Worm (Caenorhabditis elegans) whole organism, L4 larva: ENCODE data around the gene C10A4.13.

Source experiments
- Y5F2A.4 ChIP-seq: fragments of 200-800 bp; sonication (Bioruptor generic); optimal IDR thresholded peaks from 2 replicates; lab custom pipeline; 2018; ENCODE audit warnings: mild to moderate bottlenecking, missing genetic modification characterization, missing compliant biosample characterization
- aly-2 ChIP-seq: sonication (generic microtip); optimal IDR thresholded peaks from 2 replicates; lab custom pipeline; 2018; ENCODE audit warnings: missing biosample characterization, missing genetic modification characterization
- ama-1 ChIP-seq: fragments of 150-350 bp; optimal IDR thresholded peaks from 2 replicates; lab custom pipeline; 2014; ENCODE audit warnings: inconsistent platforms, mixed read lengths
- ceh-28 ChIP-seq: fragments of 150-350 bp; optimal IDR thresholded peaks from 2 replicates; lab custom pipeline; 2014; ENCODE audit warnings: missing biosample characterization, missing genetic modification reagents, missing genetic modification characterization
- ces-1 ChIP-seq: fragments of 150-350 bp; sonication (generic microtip); optimal IDR thresholded peaks from 4 replicates; lab custom pipeline; 2014; ENCODE audit warnings: missing biosample characterization, missing genetic modification reagents, missing genetic modification characterization
- lin-29 ChIP-seq: fragments of 200-800 bp; sonication (Bioruptor generic); IDR thresholded peaks from 2 replicates; pipeline ENCODE4 v1.3.6; 2022; ENCODE audit warnings: missing genetic modification reagents, missing genetic modification characterization, missing compliant biosample characterization
- mes-2 ChIP-seq: sonication (generic microtip); optimal IDR thresholded peaks from 2 replicates; lab custom pipeline; 2016; ENCODE audit warnings: missing genotype, mild to moderate bottlenecking, missing genetic modification characterization, missing compliant biosample characterization; ENCODE audit not compliant: poor library complexity, severe bottlenecking
- nhr-11 ChIP-seq: fragments of 150-350 bp; optimal IDR thresholded peaks from 2 replicates; lab custom pipeline; 2014; ENCODE audit warnings: missing biosample characterization, missing genetic modification characterization
- nhr-76 ChIP-seq: fragments of 150-350 bp; optimal IDR thresholded peaks from 2 replicates; lab custom pipeline; 2014; ENCODE audit warnings: missing biosample characterization, missing genetic modification characterization
- nhr-77 ChIP-seq: fragments of 150-350 bp; optimal IDR thresholded peaks from 2 replicates; lab custom pipeline; 2014; ENCODE audit warnings: missing biosample characterization, missing genetic modification characterization
- saeg-2 ChIP-seq: fragments of 200-800 bp; sonication (Bioruptor generic); IDR thresholded peaks from 2 replicates; pipeline ENCODE4 v1.3.6; 2022; ENCODE audit warnings: missing genetic modification reagents, missing genetic modification characterization, missing compliant biosample characterization
- skn-1 ChIP-seq: fragments of 150-350 bp; optimal IDR thresholded peaks from 2 replicates; lab custom pipeline; 2014; ENCODE audit warnings: missing biosample characterization, missing genetic modification characterization
- zag-1 ChIP-seq: fragments of 150-350 bp; optimal IDR thresholded peaks from 2 replicates; lab custom pipeline; 2014; ENCODE audit warnings: missing biosample characterization, missing genetic modification characterization

- TF ChIP-seq mes-2 (tag; lab: Kevin White, UChicago), result no peak
- no peak for TF ChIP-seq nhr-76 (tag; lab: Kevin White, UChicago)
- no peak for TF ChIP-seq ama-1 (lab: Kevin White, UChicago)
- TF ChIP-seq aly-2 (tag; lab: Kevin White, UChicago), result no peak
- TF ChIP-seq ces-1 (GFP tag; lab: Kevin White, UChicago), result no peak
- no peak for TF ChIP-seq Y5F2A.4 (GFP tag; lab: Kevin White, UChicago)
- TF ChIP-seq nhr-11 (tag; lab: Kevin White, UChicago), result no peak
- TF ChIP-seq nhr-77, result no peak
- TF ChIP-seq saeg-2 (GFP tag; lab: Robert Waterston, UW), result no peak
- TF ChIP-seq ceh-28 (tag; lab: Kevin White, UChicago), result no peak
- no peak for TF ChIP-seq zag-1 (tag; lab: Kevin White, UChicago)
- no peak for TF ChIP-seq lin-29
- no peak for TF ChIP-seq skn-1 (tag; lab: Kevin White, UChicago)
Observed at ce11 chrX:7433269-7433668, 35.4 kb upstream of the C10A4.13 start, which contains the start of gene clc-5.
